Worm (Caenorhabditis elegans): ENCODE measurements around the gene F48G7.8.
A peak's percentile ranks its signal among the peaks of the same experiment; 100 is the strongest.

Gene F48G7.8

DNA sequence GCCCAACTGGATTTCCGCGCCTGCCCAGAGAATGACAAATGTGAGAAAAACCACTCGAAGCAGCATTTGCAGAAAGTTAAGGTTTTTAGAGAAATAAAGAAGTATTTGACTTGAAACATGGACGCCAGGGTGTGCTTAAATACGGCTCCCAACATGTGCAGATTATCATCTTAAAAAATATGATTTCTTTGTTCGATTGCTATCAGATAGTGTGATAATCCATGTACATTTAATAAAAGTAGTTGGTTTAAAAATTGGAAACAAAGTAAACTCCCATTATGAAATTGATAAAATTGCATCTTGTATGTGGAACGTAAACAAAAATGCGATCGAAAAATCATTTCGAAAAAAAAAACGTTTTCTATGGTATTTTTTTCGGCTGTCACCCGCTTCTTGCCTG is at the start of gene F48G7.8:
Gene F48G7.8 (minus strand): TSS at position 101 of the 400 bp plus-strand sequence.
- TF ChIP-seq ztf-29 (GFP tag; IDR thresholded peaks at IDR 0.05) (no peak), cog-1 (tag; optimal IDR thresholded peaks at IDR 0.05) (no peak), med-1 (GFP tag; optimal IDR thresholded peaks at IDR 0.05; ENCODE audit: insufficient read depth) (no peak), klf-2 (GFP tag; conservative IDR thresholded peaks at IDR 0.05) (no peak), ztf-23 (GFP tag; IDR thresholded peaks at IDR 0.05) (no peak), T22C8.4 (GFP tag; IDR thresholded peaks at IDR 0.05) (no peak), ref-1 (GFP tag; conservative IDR thresholded peaks at IDR 0.05) (no peak), tab-1 (GFP tag; IDR thresholded peaks at IDR 0.05) (no peak), flt-1 (GFP tag; IDR thresholded peaks at IDR 0.05) (no peak)

DNA sequence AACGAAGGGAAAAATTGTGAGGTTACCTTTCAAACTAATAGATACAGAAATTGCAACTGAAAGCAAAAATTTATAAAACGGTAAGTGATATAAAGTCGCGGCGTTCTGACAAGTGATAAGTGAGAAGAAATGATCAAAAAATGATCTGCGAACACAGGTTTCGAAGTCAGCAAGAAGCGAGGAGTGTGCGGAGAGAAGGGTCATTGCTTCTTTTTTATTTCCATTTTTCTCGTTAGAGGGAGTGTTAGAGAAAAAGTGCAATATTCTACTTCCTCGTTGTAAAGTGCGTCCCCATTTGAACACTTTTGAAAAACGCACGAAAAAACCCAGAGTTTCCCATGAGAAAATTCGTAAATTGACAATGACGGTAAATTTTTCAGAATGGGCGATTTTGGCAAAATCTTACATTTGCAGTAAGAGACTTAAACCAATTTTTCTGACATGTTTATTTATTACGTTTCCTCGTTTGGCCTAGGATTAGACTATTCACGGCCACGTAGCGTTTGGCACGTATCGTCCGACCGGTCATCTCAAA is 49.1 kb upstream of the F48G7.8 start, which contains the start of the genes fbxa-72 and srx-21:
Gene fbxa-72 (minus strand): TSS at position 204 of the 535 bp plus-strand sequence.
Gene srx-21 (plus strand): TSS at position 485 of the 535 bp plus-strand sequence.
- TF ChIP-seq med-1 (GFP tag; optimal IDR thresholded peaks at IDR 0.05; ENCODE audit: insufficient read depth) (no peak), ref-1 (GFP tag; conservative IDR thresholded peaks at IDR 0.05) (no peak), ztf-23 (GFP tag; IDR thresholded peaks at IDR 0.05) (no peak), T22C8.4 (GFP tag; IDR thresholded peaks at IDR 0.05) (no peak), klf-2 (GFP tag; conservative IDR thresholded peaks at IDR 0.05) (no peak), tab-1 (GFP tag; IDR thresholded peaks at IDR 0.05) (no peak), ztf-29 (GFP tag; IDR thresholded peaks at IDR 0.05) (no peak), cog-1 (tag; optimal IDR thresholded peaks at IDR 0.05) (no peak), flt-1 (GFP tag; IDR thresholded peaks at IDR 0.05) (no peak)

DNA sequence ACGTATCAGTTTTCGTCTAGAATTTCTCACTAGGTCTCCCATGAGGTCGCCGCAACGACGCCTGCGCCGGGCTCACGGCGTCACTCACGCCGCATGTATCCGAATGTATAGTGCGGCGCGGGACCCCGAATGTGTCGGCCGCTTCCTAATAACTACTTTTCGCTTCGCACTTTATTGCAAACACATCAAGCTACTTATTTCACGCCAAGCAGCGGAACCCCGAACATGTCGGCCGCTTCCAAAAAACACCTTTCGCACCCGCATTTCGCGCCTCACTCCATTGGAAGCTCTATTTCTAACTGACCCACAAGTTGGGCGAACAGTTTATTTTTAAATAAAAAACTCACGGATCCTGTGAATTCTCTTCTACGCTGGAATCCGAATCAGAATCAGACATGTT is 48.6 kb upstream of the F48G7.8 start:
- TF ChIP-seq flt-1 (GFP tag; IDR thresholded peaks at IDR 0.05) (no peak), ztf-23 (GFP tag; IDR thresholded peaks at IDR 0.05) (no peak), klf-2 (GFP tag; conservative IDR thresholded peaks at IDR 0.05) (no peak), med-1 (GFP tag; optimal IDR thresholded peaks at IDR 0.05; ENCODE audit: insufficient read depth) (no peak), cog-1 (tag; optimal IDR thresholded peaks at IDR 0.05) (no peak), tab-1 (GFP tag; IDR thresholded peaks at IDR 0.05) (no peak), ref-1 (GFP tag; conservative IDR thresholded peaks at IDR 0.05) (no peak), T22C8.4 (GFP tag; IDR thresholded peaks at IDR 0.05) (no peak), ztf-29 (GFP tag; IDR thresholded peaks at IDR 0.05) (no peak)

DNA sequence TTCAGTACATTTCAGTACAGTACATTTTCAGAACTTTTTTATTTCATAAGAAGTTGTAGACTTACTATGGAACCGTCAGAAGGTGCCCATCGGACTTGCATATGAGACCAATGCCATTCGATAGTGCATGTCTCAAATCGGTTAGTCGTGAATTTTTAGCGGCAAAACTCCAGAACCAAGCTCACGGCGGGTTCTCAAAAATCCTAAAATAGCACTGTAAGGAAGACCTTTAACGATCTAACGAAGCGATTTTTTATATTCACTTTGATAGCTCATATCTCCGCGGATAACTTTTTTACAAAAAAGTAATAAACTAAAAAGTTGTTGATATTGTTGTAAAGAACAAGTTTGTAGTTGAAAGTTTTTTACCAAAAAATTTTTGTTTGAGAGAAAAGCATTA is 46.7 kb upstream of the F48G7.8 start, which contains the start of gene sru-25:
Gene sru-25 (minus strand): TSS at position 101 of the 400 bp plus-strand sequence.
- TF ChIP-seq cog-1 (tag; optimal IDR thresholded peaks at IDR 0.05) (no peak), tab-1 (GFP tag; IDR thresholded peaks at IDR 0.05) (no peak), klf-2 (GFP tag; conservative IDR thresholded peaks at IDR 0.05) (no peak), ref-1 (GFP tag; conservative IDR thresholded peaks at IDR 0.05) (no peak), T22C8.4 (GFP tag; IDR thresholded peaks at IDR 0.05) (no peak), ztf-23 (GFP tag; IDR thresholded peaks at IDR 0.05) (no peak), med-1 (GFP tag; optimal IDR thresholded peaks at IDR 0.05; ENCODE audit: insufficient read depth) (no peak), ztf-29 (GFP tag; IDR thresholded peaks at IDR 0.05) (no peak)

DNA sequence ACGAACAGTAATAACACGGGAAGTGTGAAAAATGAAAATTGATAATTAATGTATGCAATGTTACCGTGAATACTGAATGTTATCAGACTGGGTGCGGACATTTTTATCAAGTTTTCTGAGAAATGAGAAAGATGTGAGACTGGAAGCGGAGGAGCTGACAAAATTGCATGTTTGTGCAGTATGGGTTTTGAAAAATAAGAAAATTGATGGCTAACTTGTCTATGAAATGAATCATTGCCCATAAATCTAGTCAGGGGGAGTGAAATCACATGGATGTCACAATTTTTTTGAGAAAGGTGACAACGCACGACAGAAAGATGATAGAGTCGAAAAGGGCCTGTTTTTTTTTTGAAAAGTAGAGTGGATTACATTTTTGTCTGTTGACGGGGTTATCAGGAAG is 43.9 kb upstream of the F48G7.8 start, which contains the start of gene sru-24:
Gene sru-24 (minus strand): TSS at position 101 of the 400 bp plus-strand sequence.
- TF ChIP-seq ztf-29 (GFP tag; IDR thresholded peaks at IDR 0.05) (no peak), T22C8.4 (GFP tag; IDR thresholded peaks at IDR 0.05) (no peak), med-1 (GFP tag; optimal IDR thresholded peaks at IDR 0.05; ENCODE audit: insufficient read depth) (no peak), flt-1 (GFP tag; IDR thresholded peaks at IDR 0.05) (no peak), cog-1 (tag; optimal IDR thresholded peaks at IDR 0.05) (no peak), ztf-23 (GFP tag; IDR thresholded peaks at IDR 0.05) (no peak), ref-1 (GFP tag; conservative IDR thresholded peaks at IDR 0.05) (no peak), tab-1 (GFP tag; IDR thresholded peaks at IDR 0.05) (no peak), klf-2 (GFP tag; conservative IDR thresholded peaks at IDR 0.05) (no peak)

DNA sequence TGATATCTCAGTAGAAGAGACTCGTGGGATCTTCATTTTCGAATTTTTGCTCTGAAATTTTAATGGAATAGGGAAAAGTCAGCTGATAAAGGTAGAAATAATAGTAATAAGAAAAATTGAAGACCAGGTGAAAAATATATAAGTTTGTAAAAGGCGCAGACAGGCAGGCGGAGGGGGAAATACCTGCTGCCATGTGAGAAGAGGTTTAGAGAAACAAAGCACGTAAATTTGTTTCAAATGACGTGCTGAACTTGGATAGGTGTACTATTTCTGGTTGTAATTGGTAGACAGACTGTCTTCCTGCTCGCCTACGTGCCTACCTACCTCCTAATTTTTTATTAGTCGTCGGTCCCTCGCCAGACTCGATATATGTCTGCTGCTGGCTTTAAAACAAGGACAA is 40.0 kb upstream of the F48G7.8 start, which contains the start of gene nhr-180:
Gene nhr-180 (minus strand): TSS at position 52 of the 400 bp plus-strand sequence.
- TF ChIP-seq ztf-23 (GFP tag; IDR thresholded peaks at IDR 0.05) (no peak), cog-1 (tag; optimal IDR thresholded peaks at IDR 0.05) (no peak)

DNA sequence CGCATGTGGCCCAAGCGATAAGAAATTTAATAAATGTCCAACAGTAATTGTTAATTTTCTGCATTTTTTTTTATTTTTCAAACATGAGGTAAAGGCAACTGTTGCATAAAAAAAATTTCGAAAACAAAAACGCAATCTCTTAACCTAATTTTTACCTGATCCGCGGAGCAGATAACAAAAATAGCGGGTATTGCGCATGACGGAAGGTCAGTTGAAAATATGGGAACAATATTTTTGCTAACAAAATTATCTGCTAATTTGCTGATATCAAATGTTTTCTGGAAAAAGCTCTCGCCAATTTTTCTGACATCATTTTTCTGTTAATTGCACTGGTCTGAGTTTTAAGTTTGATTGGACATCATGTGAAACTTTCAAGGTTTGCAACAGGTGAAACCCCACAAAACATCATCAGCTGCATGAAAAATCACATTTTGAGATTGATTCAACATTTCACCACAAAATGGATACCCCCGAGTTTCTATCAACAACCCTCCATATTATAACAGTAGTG is 36.9 kb upstream of the F48G7.8 start, which contains the start of the genes F31F4.11 and srh-266:
Gene F31F4.11 (minus strand): TSS at position 101 of the 511 bp plus-strand sequence.
Gene srh-266 (plus strand): TSS at position 461 of the 511 bp plus-strand sequence.
- TF ChIP-seq klf-2 (GFP tag; conservative IDR thresholded peaks at IDR 0.05) (no peak), flt-1 (GFP tag; IDR thresholded peaks at IDR 0.05) (no peak), cog-1 (tag; optimal IDR thresholded peaks at IDR 0.05) (no peak), med-1 (GFP tag; optimal IDR thresholded peaks at IDR 0.05; ENCODE audit: insufficient read depth) (no peak), ztf-23 (GFP tag; IDR thresholded peaks at IDR 0.05) (no peak), ref-1 (GFP tag; conservative IDR thresholded peaks at IDR 0.05) (no peak), T22C8.4 (GFP tag; IDR thresholded peaks at IDR 0.05) (no peak), tab-1 (GFP tag; IDR thresholded peaks at IDR 0.05) (no peak), ztf-29 (GFP tag; IDR thresholded peaks at IDR 0.05) (no peak)

DNA sequence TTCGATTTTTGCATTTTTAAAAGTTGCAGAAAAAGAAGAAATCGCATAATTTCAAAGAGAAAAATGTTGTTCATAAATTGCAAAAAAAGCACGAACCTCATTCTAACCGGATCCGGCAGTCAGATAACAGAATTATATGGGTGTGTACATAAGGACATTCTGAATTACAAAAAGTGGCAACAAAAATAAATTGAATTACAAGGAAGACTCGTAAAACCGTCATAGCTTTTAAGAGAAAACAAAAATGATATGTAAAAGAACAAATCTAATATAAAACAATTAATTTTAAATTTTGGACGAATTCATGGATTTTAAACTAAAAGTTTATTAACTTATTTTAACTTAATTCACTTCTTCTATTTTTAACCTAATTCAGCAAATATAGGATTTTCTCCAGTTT is 32.7 kb upstream of the F48G7.8 start, which contains the start of gene F31F4.17:
Gene F31F4.17 (minus strand): TSS at position 101 of the 400 bp plus-strand sequence.
- TF ChIP-seq ztf-23 (GFP tag; IDR thresholded peaks at IDR 0.05): no peak
- no peak for TF ChIP-seq flt-1 (GFP tag; IDR thresholded peaks at IDR 0.05)
- no peak for TF ChIP-seq klf-2 (GFP tag; conservative IDR thresholded peaks at IDR 0.05)
- no peak for TF ChIP-seq ztf-29 (GFP tag; IDR thresholded peaks at IDR 0.05)
- TF ChIP-seq T22C8.4 (GFP tag; IDR thresholded peaks at IDR 0.05): no peak
- no peak for TF ChIP-seq med-1 (GFP tag; optimal IDR thresholded peaks at IDR 0.05; ENCODE audit: insufficient read depth)
- TF ChIP-seq tab-1 (GFP tag; IDR thresholded peaks at IDR 0.05): no peak
- no peak for TF ChIP-seq ref-1 (GFP tag; conservative IDR thresholded peaks at IDR 0.05)

DNA sequence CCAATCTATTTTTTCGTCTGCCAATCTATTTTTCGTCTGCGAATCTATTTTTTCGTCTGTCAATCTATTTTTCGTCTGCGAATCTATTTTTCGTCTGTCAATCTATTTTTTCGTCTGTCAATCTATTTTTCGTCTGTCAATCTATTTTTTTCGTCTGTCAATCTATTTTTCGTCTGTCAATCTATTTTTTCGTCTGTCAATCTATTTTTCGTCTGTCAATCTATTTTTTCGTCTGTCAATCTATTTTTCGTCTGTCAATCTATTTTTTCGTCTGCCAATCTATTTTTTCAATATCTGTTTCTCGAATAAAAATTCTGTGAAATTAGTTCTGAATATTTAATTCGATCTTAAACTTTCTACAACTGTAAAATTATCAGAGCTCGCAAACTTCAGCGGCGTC is 30.7 kb upstream of the F48G7.8 start:
- peak; percentile 68; the same call in 1 of the 2 replicates for TF ChIP-seq flt-1 (GFP tag; IDR thresholded peaks at IDR 0.05)
- peak; percentile 59; the same call in 1 of the 2 replicates for TF ChIP-seq klf-2 (GFP tag; conservative IDR thresholded peaks at IDR 0.05)
